Fruit fly (Drosophila melanogaster): ENCODE measurements around the gene Tgi.

Gene Tgi

DNA sequence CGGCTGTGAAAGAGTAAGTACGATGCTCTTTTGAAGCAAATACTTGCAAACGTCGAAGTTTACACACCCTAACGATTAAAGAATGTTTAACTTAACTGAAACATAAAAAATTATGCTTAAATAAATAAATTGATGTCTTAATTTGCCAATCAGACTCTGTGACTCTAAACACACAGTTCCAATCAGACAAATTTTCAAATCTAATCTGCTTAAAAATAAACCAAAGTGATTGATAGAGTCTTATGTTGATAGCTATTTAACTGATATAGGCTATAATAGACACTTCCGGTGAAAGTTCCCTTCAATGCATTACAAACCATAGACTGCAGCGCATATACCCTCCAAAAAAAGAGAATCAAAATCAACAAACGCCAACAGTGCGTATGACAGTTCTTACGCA, 35.0 kb upstream of the Tgi start (continued):
- TF ChIP-seq CG7745 (tag; optimal IDR thresholded peaks at IDR 0.05) (no peak), CG17568 (GFP tag; optimal IDR thresholded peaks at IDR 0.05) (no peak), CG8924 (tag; optimal IDR thresholded peaks at IDR 0.05) (no peak), row (GFP tag; IDR thresholded peaks at IDR 0.05) (peak; percentile 24; the same call in 1 of the 3 replicates), nau (GFP tag; optimal IDR thresholded peaks at IDR 0.05) (no peak), unc-4 (GFP tag; IDR thresholded peaks at IDR 0.05; ENCODE audit: partially characterized antibody) (no peak), CG7839 (tag; optimal IDR thresholded peaks at IDR 0.05) (peak; percentile 33), zfh2 (GFP tag; optimal IDR thresholded peaks at IDR 0.05) (no peak), Atf3 (GFP tag; optimal IDR thresholded peaks at IDR 0.05) (no peak), CG10543 (GFP tag; optimal IDR thresholded peaks at IDR 0.05) (no peak), CG18599 (GFP tag; optimal IDR thresholded peaks at IDR 0.05) (peak; percentile 15), CG18262 (tag; optimal IDR thresholded peaks at IDR 0.05) (no peak), CG6765 (GFP tag; optimal IDR thresholded peaks at IDR 0.05) (no peak), lov (optimal IDR thresholded peaks at IDR 0.05) (no peak), lov (GFP tag; IDR thresholded peaks at IDR 0.05) (no peak), aop (GFP tag; IDR thresholded peaks at IDR 0.05) (no peak), klu (GFP tag; IDR thresholded peaks at IDR 0.05) (no peak), sd (tag; optimal IDR thresholded peaks at IDR 0.05) (no peak), CG12236 (GFP tag; optimal IDR thresholded peaks at IDR 0.05) (no peak), B-H2 (GFP tag; optimal IDR thresholded peaks at IDR 0.05) (no peak), tll (GFP tag; optimal IDR thresholded peaks at IDR 0.05) (no peak), CG1529 (GFP tag; optimal IDR thresholded peaks at IDR 0.05) (no peak), HLH54F (GFP tag; optimal IDR thresholded peaks at IDR 0.05) (no peak), Dll (GFP tag; IDR thresholded peaks at IDR 0.05; ENCODE audit: partially characterized antibody) (no peak), en (GFP tag; optimal IDR thresholded peaks at IDR 0.05) (no peak), NFAT (GFP tag; IDR thresholded peaks at IDR 0.05) (no peak), grau (tag; optimal IDR thresholded peaks at IDR 0.05) (peak; percentile 5), CoRest (tag; optimal IDR thresholded peaks at IDR 0.05) (peak; percentile 6), CG15269 (tag; optimal IDR thresholded peaks at IDR 0.05) (peak; percentile 31), Med (GFP tag) (peak; percentile 70), Gug (GFP tag; IDR thresholded peaks at IDR 0.05) (no peak), hth (optimal IDR thresholded peaks at IDR 0.05) (no peak), Ets65A (GFP tag) (no peak), Neu2 (GFP tag; optimal IDR thresholded peaks at IDR 0.05; ENCODE audit: borderline replicate concordance) (no peak), ap (GFP tag; IDR thresholded peaks at IDR 0.05) (no peak), br (optimal IDR thresholded peaks at IDR 0.05) (no peak), CG1024 (GFP tag; IDR thresholded peaks at IDR 0.05) (no peak), Hsf (GFP tag; optimal IDR thresholded peaks at IDR 0.05) (peak; percentile 10), esg (GFP tag; conservative IDR thresholded peaks at IDR 0.05) (no peak), CG32532 (GFP tag; IDR thresholded peaks at IDR 0.05) (no peak), Lhr (GFP tag; optimal IDR thresholded peaks at IDR 0.05) (no peak), gem (tag; optimal IDR thresholded peaks at IDR 0.05) (no peak), Dbx (GFP tag; IDR thresholded peaks at IDR 0.05) (no peak), unpg (GFP tag; optimal IDR thresholded peaks at IDR 0.05) (no peak), CG9437 (GFP tag; optimal IDR thresholded peaks at IDR 0.05) (no peak), Hr51 (GFP tag; optimal IDR thresholded peaks at IDR 0.05) (peak in 1 of 2 experiments; percentile 33), insv (GFP tag; optimal IDR thresholded peaks at IDR 0.05) (peak; percentile 4 to 90), Awh (GFP tag; IDR thresholded peaks at IDR 0.05) (no peak), CG6272 (GFP tag; IDR thresholded peaks at IDR 0.05) (no peak), btn (GFP tag; optimal IDR thresholded peaks at IDR 0.05) (no peak)
